Worm (Caenorhabditis elegans) whole organism, L3 larva: ENCODE results near the gene srh-282.

Experiments used
- R02D3.7 ChIP-seq: fragments of 150-350 bp; optimal IDR thresholded peaks from 2 replicates; lab custom pipeline; 2014; ENCODE audit warnings: missing biosample characterization, missing genetic modification characterization
- ZK546.5 ChIP-seq: sonication (generic microtip); optimal IDR thresholded peaks from 2 replicates; lab custom pipeline; 2017; ENCODE audit warnings: missing biosample characterization, missing genetic modification characterization
- aly-2 ChIP-seq: fragments of 150-350 bp; optimal IDR thresholded peaks from 2 replicates; lab custom pipeline; 2014; ENCODE audit warnings: missing biosample characterization, missing genetic modification characterization
- ama-1 ChIP-seq: fragments of 150-350 bp; optimal IDR thresholded peaks from 2 replicates; lab custom pipeline; 2018
- ceh-16 ChIP-seq: sonication (generic microtip); optimal IDR thresholded peaks from 2 replicates; lab custom pipeline; 2017; ENCODE audit warnings: missing biosample characterization, missing genetic modification characterization
- ceh-28 ChIP-seq: fragments of 150-350 bp; optimal IDR thresholded peaks from 2 replicates; lab custom pipeline; 2014; ENCODE audit warnings: missing biosample characterization, missing genetic modification reagents, missing genetic modification characterization
- ceh-82 ChIP-seq: fragments of 150-350 bp; optimal IDR thresholded peaks from 2 replicates; lab custom pipeline; 2014; ENCODE audit warnings: missing biosample characterization, missing genetic modification characterization
- ceh-9 ChIP-seq: sonication (generic microtip); optimal IDR thresholded peaks from 2 replicates; lab custom pipeline; 2018; ENCODE audit warnings: missing biosample characterization, missing genetic modification characterization
- egl-27 ChIP-seq: sonication (generic microtip); optimal IDR thresholded peaks from 4 replicates; lab custom pipeline; 2017; ENCODE audit warnings: missing biosample characterization, missing genetic modification reagents, missing genetic modification characterization
- egl-5 ChIP-seq: fragments of 150-350 bp; optimal IDR thresholded peaks from 2 replicates; lab custom pipeline; 2017; ENCODE audit warnings: missing biosample characterization, missing genetic modification reagents, missing genetic modification characterization, inconsistent platforms
- elt-1 ChIP-seq: fragments of 150-350 bp; optimal IDR thresholded peaks from 2 replicates; lab custom pipeline; 2014; ENCODE audit warnings: missing biosample characterization, missing genetic modification characterization
- elt-2 ChIP-seq: sonication (generic microtip); optimal IDR thresholded peaks from 2 replicates; lab custom pipeline; 2016; ENCODE audit warnings: missing genetic modification reagents, mild to moderate bottlenecking, missing genetic modification characterization, missing compliant biosample characterization
- elt-3 ChIP-seq, 3 experiments: fragments of 150-350 bp in 1 of 3; sonication (generic microtip) in 2 of 3; optimal IDR thresholded peaks; 2 replicates in 2 of 3; 4 replicates in 1 of 3; lab custom pipeline; 2014 to 2017; ENCODE audit warnings: missing biosample characterization in 3 of 3, missing genetic modification characterization in 3 of 3
- eor-1 ChIP-seq, 2 experiments: fragments of 150-350 bp; optimal IDR thresholded peaks; 2 replicates each; lab custom pipeline; 2014 to 2018; ENCODE audit warnings: missing biosample characterization in 2 of 2, missing genetic modification characterization in 2 of 2
- fkh-10 ChIP-seq: sonication (generic microtip); optimal IDR thresholded peaks from 2 replicates; lab custom pipeline; 2017; ENCODE audit warnings: missing biosample characterization, missing genetic modification reagents, missing genetic modification characterization
- fkh-2 ChIP-seq: fragments of 150-350 bp; optimal IDR thresholded peaks from 2 replicates; lab custom pipeline; 2014; ENCODE audit warnings: missing biosample characterization, missing genetic modification reagents, missing genetic modification characterization
- fos-1 ChIP-seq: fragments of 150-350 bp; optimal IDR thresholded peaks from 2 replicates; lab custom pipeline; 2014; ENCODE audit warnings: missing biosample characterization, missing genetic modification characterization
- hmg-11 ChIP-seq: sonication (generic microtip); optimal IDR thresholded peaks from 2 replicates; lab custom pipeline; 2016; ENCODE audit warnings: missing genetic modification characterization, missing compliant biosample characterization
- lin-15B ChIP-seq: fragments of 150-350 bp; optimal IDR thresholded peaks from 2 replicates; lab custom pipeline; 2014; ENCODE audit warnings: missing biosample characterization, missing genetic modification characterization
- lin-39 ChIP-seq: fragments of 150-350 bp; optimal IDR thresholded peaks from 2 replicates; lab custom pipeline; 2018; ENCODE audit warnings: missing biosample characterization, missing genetic modification reagents, missing genetic modification characterization
- lsy-12 ChIP-seq: sonication (generic microtip); optimal IDR thresholded peaks from 2 replicates; lab custom pipeline; 2016; ENCODE audit warnings: mild to moderate bottlenecking, missing genetic modification characterization, missing compliant biosample characterization
- mdl-1 ChIP-seq: fragments of 150-350 bp; optimal IDR thresholded peaks from 2 replicates; lab custom pipeline; 2014; ENCODE audit warnings: missing biosample characterization, missing genetic modification characterization
- mml-1 ChIP-seq: fragments of 150-350 bp; sonication (generic microtip); optimal IDR thresholded peaks from 3 replicates; lab custom pipeline; 2014; ENCODE audit warnings: missing biosample characterization, missing genetic modification characterization
- nfya-1 ChIP-seq: sonication (generic microtip); optimal IDR thresholded peaks from 2 replicates; lab custom pipeline; 2017; ENCODE audit warnings: missing genetic modification characterization, mild to moderate bottlenecking, missing compliant biosample characterization, antibody characterized with exemption, moderate library complexity; ENCODE audit not compliant: insufficient read depth
- nhr-11 ChIP-seq: fragments of 150-350 bp; optimal IDR thresholded peaks from 2 replicates; lab custom pipeline; 2014; ENCODE audit warnings: missing biosample characterization, missing genetic modification characterization
- nhr-12 ChIP-seq: fragments of 150-350 bp; optimal IDR thresholded peaks from 2 replicates; lab custom pipeline; 2014; ENCODE audit warnings: missing biosample characterization, missing genetic modification characterization
- nhr-23 ChIP-seq: fragments of 150-350 bp; optimal IDR thresholded peaks from 2 replicates; lab custom pipeline; 2014; ENCODE audit warnings: missing biosample characterization, missing genetic modification reagents, missing genetic modification characterization
- nhr-237 ChIP-seq: fragments of 150-350 bp; optimal IDR thresholded peaks from 2 replicates; lab custom pipeline; 2014; ENCODE audit warnings: missing biosample characterization, missing genetic modification characterization
- nhr-25 ChIP-seq: sonication (generic microtip); optimal IDR thresholded peaks from 2 replicates; lab custom pipeline; 2017; ENCODE audit warnings: missing biosample characterization, missing genetic modification characterization
- nhr-28 ChIP-seq: fragments of 150-350 bp; optimal IDR thresholded peaks from 2 replicates; lab custom pipeline; 2014; ENCODE audit warnings: missing biosample characterization, missing genetic modification characterization
- nhr-43 ChIP-seq: sonication (generic microtip); optimal IDR thresholded peaks from 2 replicates; lab custom pipeline; 2016; ENCODE audit warnings: mild to moderate bottlenecking, missing genetic modification characterization, missing compliant biosample characterization; ENCODE audit not compliant: poor library complexity, severe bottlenecking
- nhr-67 ChIP-seq: fragments of 150-350 bp; optimal IDR thresholded peaks from 2 replicates; lab custom pipeline; 2014; ENCODE audit warnings: missing biosample characterization, missing genetic modification characterization
- nhr-76 ChIP-seq: fragments of 150-350 bp; sonication (generic microtip); optimal IDR thresholded peaks from 5 replicates; lab custom pipeline; 2014; ENCODE audit warnings: missing biosample characterization, missing genetic modification characterization
- nhr-77 ChIP-seq: fragments of 150-350 bp; optimal IDR thresholded peaks from 2 replicates; lab custom pipeline; 2014; ENCODE audit warnings: missing biosample characterization, missing genetic modification characterization
- pha-4 ChIP-seq: fragments of 150-350 bp; optimal IDR thresholded peaks from 2 replicates; lab custom pipeline; 2014; ENCODE audit warnings: missing biosample characterization, missing genetic modification reagents, missing genetic modification characterization
- pqm-1 ChIP-seq: fragments of 150-350 bp; optimal IDR thresholded peaks from 2 replicates; lab custom pipeline; 2017; ENCODE audit warnings: missing biosample characterization, missing genetic modification characterization, inconsistent platforms
- sea-2 ChIP-seq: fragments of 150-350 bp; sonication (generic microtip); optimal IDR thresholded peaks from 4 replicates; lab custom pipeline; 2014; ENCODE audit warnings: missing biosample characterization, missing genetic modification reagents, missing genetic modification characterization
- snpc-4 ChIP-seq: fragments of 150-350 bp; optimal IDR thresholded peaks from 2 replicates; lab custom pipeline; 2014; ENCODE audit warnings: missing biosample characterization, missing genetic modification characterization
- unc-39 ChIP-seq: sonication (generic microtip); optimal IDR thresholded peaks from 4 replicates; lab custom pipeline; 2017; ENCODE audit warnings: missing biosample characterization, missing genetic modification characterization
- unc-62 ChIP-seq: fragments of 150-350 bp; sonication (generic microtip); optimal IDR thresholded peaks from 4 replicates; lab custom pipeline; 2014; ENCODE audit warnings: missing biosample characterization, missing genetic modification reagents, missing genetic modification characterization
- zag-1 ChIP-seq: fragments of 150-350 bp; optimal IDR thresholded peaks from 2 replicates; lab custom pipeline; 2014; ENCODE audit warnings: missing biosample characterization, missing genetic modification characterization
- ztf-11 ChIP-seq: fragments of 150-350 bp; optimal IDR thresholded peaks from 2 replicates; lab custom pipeline; 2014; ENCODE audit warnings: missing biosample characterization, missing genetic modification characterization
- ztf-4 ChIP-seq: fragments of 150-350 bp; optimal IDR thresholded peaks from 2 replicates; lab custom pipeline; 2014; ENCODE audit warnings: missing biosample characterization, missing genetic modification characterization

Gene srh-282

DNA sequence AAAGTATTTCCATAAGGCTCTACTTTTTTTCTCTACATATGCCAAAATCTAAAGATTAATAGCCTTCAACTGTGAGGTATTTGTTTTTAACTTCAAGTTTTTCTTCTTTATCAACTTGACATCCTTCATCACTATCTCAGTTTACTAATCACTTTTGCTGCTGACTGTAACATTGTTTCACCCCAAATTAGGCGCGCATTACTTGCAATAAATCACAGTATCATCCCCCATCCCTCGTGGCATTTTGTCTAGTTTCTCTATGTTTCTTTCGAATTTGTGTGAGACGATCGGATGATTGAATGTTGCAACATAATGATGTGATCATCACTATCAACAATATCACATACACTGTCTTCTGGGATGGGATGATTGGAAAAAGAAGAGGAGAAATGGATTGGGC, 25.7 kb downstream of the srh-282 start:
- TF ChIP-seq nhr-67 (tag; lab: Kevin White, UChicago) = no peak
- TF ChIP-seq lin-15B = no peak
- TF ChIP-seq hmg-11 (tag; lab: Kevin White, UChicago) = no peak
- TF ChIP-seq elt-1 (tag; lab: Kevin White, UChicago) = no peak
- TF ChIP-seq fos-1 (tag; lab: Kevin White, UChicago) = no peak
- TF ChIP-seq ZK546.5 = no peak
- no peak for TF ChIP-seq zag-1 (tag; lab: Kevin White, UChicago)
- TF ChIP-seq mml-1 = no peak
- peak; percentile 87 for TF ChIP-seq nhr-25 (tag; lab: Kevin White, UChicago)
- TF ChIP-seq egl-5 = no peak
- TF ChIP-seq sea-2 = no peak
- TF ChIP-seq nhr-12 (tag; lab: Kevin White, UChicago) = no peak
- no peak for TF ChIP-seq nhr-77 (tag; lab: Kevin White, UChicago)
- peak; percentile 88 for TF ChIP-seq mdl-1
- no peak for TF ChIP-seq aly-2
- no peak for TF ChIP-seq snpc-4 (tag; lab: Kevin White, UChicago)
- TF ChIP-seq lsy-12 (tag; lab: Kevin White, UChicago) = no peak
- no peak for TF ChIP-seq pqm-1 (tag; lab: Kevin White, UChicago)
- TF ChIP-seq ceh-16 (tag; lab: Kevin White, UChicago) = no peak
- TF ChIP-seq unc-39 (tag; lab: Kevin White, UChicago) = no peak
- peak; percentile 78 for TF ChIP-seq nhr-23 (tag; lab: Kevin White, UChicago)
- TF ChIP-seq ztf-11 (tag; lab: Kevin White, UChicago) = no peak
- TF ChIP-seq fkh-10 (GFP tag; lab: Kevin White, UChicago) = no peak
- TF ChIP-seq nhr-11 (tag; lab: Kevin White, UChicago) = no peak
- no peak for TF ChIP-seq nfya-1
- TF ChIP-seq nhr-237 (tag; lab: Kevin White, UChicago) = no peak
- no peak for TF ChIP-seq unc-62 (GFP tag; lab: Kevin White, UChicago)
- TF ChIP-seq ceh-28 (tag; lab: Kevin White, UChicago) = no peak
- no peak for TF ChIP-seq R02D3.7 (tag; lab: Kevin White, UChicago)
- TF ChIP-seq ceh-9 (tag; lab: Kevin White, UChicago) = no peak
- no peak for TF ChIP-seq lin-39
- no peak for TF ChIP-seq nhr-76 (tag; lab: Kevin White, UChicago)
- TF ChIP-seq pha-4 (tag; lab: Kevin White, UChicago) = no peak
- no peak for TF ChIP-seq ztf-4 (tag; lab: Kevin White, UChicago)
- TF ChIP-seq nhr-28 = no peak
- TF ChIP-seq elt-2 (tag; lab: Kevin White, UChicago) = no peak
- no peak for TF ChIP-seq fkh-2 (tag; lab: Kevin White, UChicago)
- TF ChIP-seq ceh-82 (tag; lab: Kevin White, UChicago) = no peak
- peak in 2 of 3 experiments; percentile 61 to 65 for TF ChIP-seq elt-3 (tag; optimal IDR thresholded peaks at IDR 0.05; lab: Kevin White, UChicago)
- TF ChIP-seq ama-1 (lab: Kevin White, UChicago) = no peak
- TF ChIP-seq egl-27 (tag; lab: Kevin White, UChicago) = no peak
- peak; percentile 69 for TF ChIP-seq nhr-43 (tag; lab: Kevin White, UChicago)
- no peak for TF ChIP-seq eor-1 (tag; optimal IDR thresholded peaks at IDR 0.05; lab: Kevin White, UChicago)
- TF ChIP-seq, all 47 proteins: peak for 5

DNA sequence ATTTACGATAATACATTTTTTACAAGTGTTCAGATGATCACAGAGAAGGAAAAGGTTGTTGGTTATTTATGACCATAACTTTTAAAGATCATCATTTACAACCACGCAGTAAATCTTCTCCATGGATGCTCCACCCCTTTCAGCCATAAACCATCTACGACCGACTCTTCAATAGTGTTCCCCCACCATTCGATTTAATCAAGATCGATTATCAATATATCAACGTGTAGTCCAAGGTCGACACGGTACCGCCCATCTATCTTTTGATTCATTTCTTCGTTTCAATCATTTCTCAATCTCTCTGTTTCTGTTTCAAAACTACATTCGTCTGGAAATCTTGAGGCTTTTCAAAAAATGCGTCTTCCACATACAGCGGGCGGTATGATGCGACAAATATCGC, 28.4 kb downstream of the srh-282 start, which contains the start of gene aass-1:
aass-1 (plus strand) TSS at position 301 of the 400 bp plus-strand sequence.
- TF ChIP-seq lin-39 (no peak), nhr-25 (tag; lab: Kevin White, UChicago) (peak; percentile 44)

DNA sequence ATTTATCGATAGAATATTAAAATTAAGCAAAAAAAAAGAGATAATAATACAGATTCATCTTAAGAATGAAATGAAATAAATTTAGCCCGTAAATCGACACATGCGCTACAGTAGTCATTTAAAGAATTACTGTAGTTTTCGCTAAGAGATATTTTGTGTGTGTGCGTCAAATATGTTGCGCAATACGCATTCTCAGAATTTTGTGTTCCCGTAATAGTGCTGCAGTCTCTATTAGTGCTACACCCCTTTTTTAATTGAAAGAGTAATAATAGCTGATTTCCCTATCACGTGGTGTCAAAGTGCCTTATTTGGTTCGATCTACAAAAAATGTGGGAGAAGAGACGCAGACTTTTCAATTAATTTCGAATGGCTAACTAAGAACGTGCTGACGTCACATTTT, 28.9 kb downstream of the srh-282 start:
- TF ChIP-seq fkh-2 (tag; lab: Kevin White, UChicago) (no peak), egl-5 (no peak), ceh-16 (tag; lab: Kevin White, UChicago) (no peak), pqm-1 (tag; lab: Kevin White, UChicago) (no peak), nhr-237 (tag; lab: Kevin White, UChicago) (no peak), nhr-77 (tag; lab: Kevin White, UChicago) (no peak), mml-1 (no peak), unc-39 (tag; lab: Kevin White, UChicago) (no peak), mdl-1 (no peak), nfya-1 (no peak), zag-1 (tag; lab: Kevin White, UChicago) (no peak), ztf-4 (tag; lab: Kevin White, UChicago) (no peak), unc-62 (GFP tag; lab: Kevin White, UChicago) (no peak), ceh-82 (tag; lab: Kevin White, UChicago) (no peak), lin-15B (no peak), ama-1 (lab: Kevin White, UChicago) (no peak), eor-1 (tag; optimal IDR thresholded peaks at IDR 0.05; lab: Kevin White, UChicago) (no peak), nhr-43 (tag; lab: Kevin White, UChicago) (no peak)
